Fruit fly (Drosophila melanogaster) whole organism, embryonic: ENCODE results near the gene CG43707.
A peak's percentile ranks its signal among the peaks of the same experiment; 100 is the strongest.

Experiments used
- Awh ChIP-seq: fragments of 200-800 bp; sonication (Bioruptor generic); IDR thresholded peaks from 2 replicates; pipeline ENCODE4, ENCODE4 v1.3.6; 2022; ENCODE audit warnings: missing biosample characterization, missing genetic modification characterization
- Bteb2 ChIP-seq: fragments of 200-800 bp; sonication (Bioruptor generic); optimal IDR thresholded peaks from 2 replicates; lab custom pipeline; 2016; ENCODE audit warnings: missing biosample characterization, missing genetic modification characterization
- CG11560 ChIP-seq: fragments of 200-800 bp; sonication (Bioruptor generic); IDR thresholded peaks from 3 replicates; pipeline ENCODE4 v1.3.6; 2022; ENCODE audit warnings: missing biosample characterization, missing genetic modification characterization
- CG14050 ChIP-seq: fragments of 200-800 bp; sonication (Bioruptor generic); IDR thresholded peaks from 3 replicates; pipeline ENCODE4 v1.3.6; 2022; ENCODE audit warnings: missing biosample characterization, missing genetic modification characterization
- CG14667 ChIP-seq: fragments of 200-800 bp; sonication (Bioruptor generic); IDR thresholded peaks from 2 replicates; pipeline ENCODE4 v1.3.6; 2022; ENCODE audit warnings: missing biosample characterization, missing genetic modification characterization
- CG14965 ChIP-seq: fragments of 200-800 bp; sonication (Bioruptor generic); optimal IDR thresholded peaks from 2 replicates; lab custom pipeline; 2016; ENCODE audit warnings: missing biosample characterization, missing genetic modification characterization, borderline replicate concordance
- CG15269 ChIP-seq: fragments of 200-800 bp; sonication (Bioruptor generic); optimal IDR thresholded peaks from 2 replicates; lab custom pipeline; 2018; ENCODE audit warnings: missing biosample characterization, mild to moderate bottlenecking, missing genetic modification characterization, moderate library complexity
- CG1602 ChIP-seq: fragments of 200-800 bp; sonication (Bioruptor generic); optimal IDR thresholded peaks from 3 replicates; lab custom pipeline; 2016; ENCODE audit warnings: missing biosample characterization, missing genetic modification characterization
- CG17328 ChIP-seq: fragments of 200-800 bp; sonication (Bioruptor generic); IDR thresholded peaks from 2 replicates; pipeline ENCODE4 v1.3.6; 2022; ENCODE audit warnings: missing biosample characterization, missing genetic modification characterization
- CG17361 ChIP-seq: fragments of 200-800 bp; sonication (Bioruptor generic); IDR thresholded peaks from 3 replicates; pipeline ENCODE4 v1.3.6; 2022; ENCODE audit warnings: missing biosample characterization, missing genetic modification characterization
- CG2202 ChIP-seq: fragments of 200-800 bp; sonication (Bioruptor generic); optimal IDR thresholded peaks from 2 replicates; lab custom pipeline; 2018; ENCODE audit warnings: missing biosample characterization, mild to moderate bottlenecking, missing genetic modification characterization
- CG30020 ChIP-seq: fragments of 200-800 bp; optimal IDR thresholded peaks from 2 replicates; lab custom pipeline; 2019; ENCODE audit warnings: missing biosample characterization, mild to moderate bottlenecking, missing genetic modification characterization, moderate library complexity
- CG30431 ChIP-seq: fragments of 200-800 bp; sonication (Bioruptor generic); optimal IDR thresholded peaks from 2 replicates; lab custom pipeline; 2017; ENCODE audit warnings: missing biosample characterization, missing genetic modification characterization
- CG31365 ChIP-seq: fragments of 200-800 bp; sonication (Bioruptor generic); optimal IDR thresholded peaks from 2 replicates; lab custom pipeline; 2018; ENCODE audit warnings: missing biosample characterization, mild to moderate bottlenecking, missing genetic modification characterization
- CG34224 ChIP-seq: fragments of 200-800 bp; sonication (Bioruptor generic); IDR thresholded peaks from 3 replicates; pipeline ENCODE4 v1.3.6; 2022; ENCODE audit warnings: missing biosample characterization, missing genetic modification characterization; ENCODE audit not compliant: partially characterized antibody
- CG3995 ChIP-seq: fragments of 200-800 bp; sonication (Bioruptor generic); optimal IDR thresholded peaks from 3 replicates; lab custom pipeline; 2016; ENCODE audit warnings: missing biosample characterization, missing genetic modification characterization
- CG4820 ChIP-seq: fragments of 200-800 bp; sonication (Bioruptor generic); optimal IDR thresholded peaks from 3 replicates; lab custom pipeline; 2016; ENCODE audit warnings: missing biosample characterization, missing genetic modification characterization
- CG6765 ChIP-seq: fragments of 200-800 bp; sonication (Bioruptor generic); optimal IDR thresholded peaks from 3 replicates; lab custom pipeline; 2017; ENCODE audit warnings: missing biosample characterization, mild to moderate bottlenecking, missing genetic modification characterization
- CG7928 ChIP-seq: fragments of 200-800 bp; sonication (Bioruptor generic); optimal IDR thresholded peaks from 2 replicates; lab custom pipeline; 2017; ENCODE audit warnings: missing biosample characterization, mild to moderate bottlenecking, missing genetic modification characterization
- CG8281 ChIP-seq: fragments of 200-800 bp; sonication (Bioruptor generic); optimal IDR thresholded peaks from 2 replicates; lab custom pipeline; 2018; ENCODE audit warnings: missing biosample characterization, mild to moderate bottlenecking, missing genetic modification characterization, moderate library complexity
- CG8765 ChIP-seq: fragments of 200-800 bp; sonication (Bioruptor generic); IDR thresholded peaks from 2 replicates; pipeline ENCODE4 v1.3.6; 2022; ENCODE audit warnings: missing biosample characterization, missing genetic modification characterization
- CG9609 ChIP-seq: fragments of 200-800 bp; sonication (Bioruptor generic); optimal IDR thresholded peaks from 3 replicates; lab custom pipeline; 2016; ENCODE audit warnings: missing biosample characterization, missing genetic modification characterization
- CrebB ChIP-seq: fragments of 200-800 bp; sonication (Bioruptor generic); optimal IDR thresholded peaks from 3 replicates; lab custom pipeline; 2018; ENCODE audit warnings: missing biosample characterization, mild to moderate bottlenecking, missing genetic modification characterization
- D19A ChIP-seq: fragments of 200-800 bp; optimal IDR thresholded peaks from 3 replicates; lab custom pipeline; 2019; ENCODE audit warnings: missing biosample characterization, mild to moderate bottlenecking, missing genetic modification characterization, moderate library complexity
- Dad ChIP-seq: fragments of 200-800 bp; sonication (Bioruptor generic); optimal IDR thresholded peaks from 3 replicates; lab custom pipeline; 2016; ENCODE audit warnings: missing biosample characterization, missing genetic modification characterization
- Doc2 ChIP-seq: fragments of 200-800 bp; sonication (Bioruptor generic); IDR thresholded peaks from 2 replicates; pipeline ENCODE4 v1.3.6; 2022; ENCODE audit warnings: missing biosample characterization, missing genetic modification characterization
- Dref ChIP-seq: fragments of 200-800 bp; sonication (Bioruptor generic); IDR thresholded peaks from 2 replicates; pipeline ENCODE4 v1.3.6; 2022; ENCODE audit warnings: missing biosample characterization, missing genetic modification characterization
- Gsc ChIP-seq: fragments of 200-800 bp; sonication (Bioruptor generic); IDR thresholded peaks from 2 replicates; pipeline ENCODE4 v1.3.6; 2022; ENCODE audit warnings: missing biosample characterization, missing genetic modification characterization
- HLH4C ChIP-seq: fragments of 200-800 bp; sonication (Bioruptor generic); IDR thresholded peaks from 3 replicates; pipeline ENCODE4 v1.3.6; 2022; ENCODE audit warnings: missing biosample characterization, missing genetic modification characterization; ENCODE audit not compliant: partially characterized antibody
- Hey ChIP-seq: fragments of 200-800 bp; sonication (Bioruptor generic); optimal IDR thresholded peaks from 3 replicates; lab custom pipeline; 2018; ENCODE audit warnings: missing biosample characterization, mild to moderate bottlenecking, missing genetic modification characterization
- Jarid2 ChIP-seq: fragments of 200-800 bp; sonication (Bioruptor generic); optimal IDR thresholded peaks from 3 replicates; lab custom pipeline; 2017; ENCODE audit warnings: mild to moderate bottlenecking, missing biosample characterization, missing genetic modification reagents, missing genetic modification characterization
- NfI ChIP-seq: fragments of 200-800 bp; sonication (Bioruptor generic); optimal IDR thresholded peaks from 3 replicates; lab custom pipeline; 2018; ENCODE audit warnings: missing biosample characterization, mild to moderate bottlenecking, missing genetic modification characterization, moderate library complexity
- PHDP ChIP-seq: fragments of 200-800 bp; sonication (Bioruptor generic); optimal IDR thresholded peaks from 3 replicates; lab custom pipeline; 2018; ENCODE audit warnings: missing biosample characterization, mild to moderate bottlenecking, missing genetic modification characterization, moderate library complexity
- Rfx ChIP-seq: fragments of 200-800 bp; sonication (Bioruptor generic); IDR thresholded peaks from 2 replicates; pipeline ENCODE4 v1.3.6; 2022; ENCODE audit warnings: missing biosample characterization, missing genetic modification characterization
- Ssrp ChIP-seq: fragments of 200-800 bp; sonication (Bioruptor generic); optimal IDR thresholded peaks from 2 replicates; lab custom pipeline; 2018; ENCODE audit warnings: missing biosample characterization, mild to moderate bottlenecking, missing genetic modification characterization, moderate library complexity
- ara ChIP-seq: fragments of 200-800 bp; sonication (Bioruptor generic); IDR thresholded peaks from 2 replicates; pipeline ENCODE4 v1.3.6; 2022; ENCODE audit warnings: missing biosample characterization, missing genetic modification characterization
- bsh ChIP-seq, 2 experiments: fragments of 200-800 bp; sonication (Bioruptor generic); optimal IDR thresholded peaks; 2 replicates each; lab custom pipeline; 2017 to 2018; ENCODE audit warnings: mild to moderate bottlenecking in 2 of 2, missing biosample characterization in 2 of 2, missing genetic modification characterization in 2 of 2, moderate library complexity in 1 of 2
- chn ChIP-seq: fragments of 200-800 bp; sonication (Bioruptor generic); optimal IDR thresholded peaks from 2 replicates; lab custom pipeline; 2016; ENCODE audit warnings: missing biosample characterization, missing genetic modification characterization
- croc ChIP-seq: fragments of 200-800 bp; sonication (Bioruptor generic); conservative IDR thresholded peaks from 3 replicates; pipeline ENCODE4 v1.3.6; 2022; ENCODE audit warnings: missing biosample characterization, missing genetic modification characterization
- dati ChIP-seq: fragments of 200-800 bp; sonication (Bioruptor generic); IDR thresholded peaks from 2 replicates; pipeline ENCODE4 v1.3.6; 2022; ENCODE audit warnings: missing biosample characterization, missing genetic modification characterization
- ewg ChIP-seq: fragments of 200-800 bp; sonication (Bioruptor generic); optimal IDR thresholded peaks from 3 replicates; lab custom pipeline; 2017; ENCODE audit warnings: mild to moderate bottlenecking, missing biosample characterization, missing genetic modification reagents, missing genetic modification characterization
- grau ChIP-seq: fragments of 200-800 bp; optimal IDR thresholded peaks from 3 replicates; lab custom pipeline; 2019; ENCODE audit warnings: missing biosample characterization, mild to moderate bottlenecking, missing genetic modification characterization, moderate library complexity
- insv ChIP-seq, 2 experiments: fragments of 200-800 bp; sonication (Bioruptor generic); optimal IDR thresholded peaks; 3 replicates each; lab custom pipeline; 2016 to 2018; ENCODE audit warnings: missing biosample characterization in 2 of 2, missing genetic modification characterization in 2 of 2
- nerfin-1 ChIP-seq: fragments of 200-800 bp; sonication (Bioruptor generic); optimal IDR thresholded peaks from 3 replicates; lab custom pipeline; 2019; ENCODE audit warnings: missing biosample characterization, mild to moderate bottlenecking, missing genetic modification characterization, moderate library complexity
- org-1 ChIP-seq: fragments of 200-800 bp; sonication (Bioruptor generic); optimal IDR thresholded peaks from 2 replicates; lab custom pipeline; 2017; ENCODE audit warnings: missing biosample characterization, missing genetic modification characterization
- pfk ChIP-seq: fragments of 200-800 bp; sonication (Bioruptor generic); optimal IDR thresholded peaks from 2 replicates; lab custom pipeline; 2018; ENCODE audit warnings: missing biosample characterization, mild to moderate bottlenecking, missing genetic modification characterization, moderate library complexity
- pita ChIP-seq: fragments of 200-800 bp; sonication (Bioruptor generic); optimal IDR thresholded peaks from 2 replicates; lab custom pipeline; 2017; ENCODE audit warnings: missing biosample characterization, mild to moderate bottlenecking, missing genetic modification characterization
- shn ChIP-seq: fragments of 200-800 bp; sonication (Bioruptor generic); optimal IDR thresholded peaks from 3 replicates; lab custom pipeline; 2016; ENCODE audit warnings: missing biosample characterization, missing genetic modification characterization
- ssp ChIP-seq: fragments of 200-800 bp; sonication (Bioruptor generic); IDR thresholded peaks from 2 replicates; pipeline ENCODE4 v1.3.6; 2022; ENCODE audit warnings: missing biosample characterization, missing genetic modification characterization
- tio ChIP-seq: fragments of 200-800 bp; sonication (Bioruptor generic); optimal IDR thresholded peaks from 2 replicates; lab custom pipeline; 2017; ENCODE audit warnings: missing biosample characterization, missing genetic modification characterization, inconsistent platforms
- tx ChIP-seq: fragments of 200-800 bp; sonication (Bioruptor generic); optimal IDR thresholded peaks from 2 replicates; lab custom pipeline; 2016; ENCODE audit warnings: missing biosample characterization, missing genetic modification characterization

Gene CG43707

dm6 chr2L:3813255-3813875 lies 56.3 kb downstream of the CG43707 start, which contains the start of gene CG3407 (continued):
- TF ChIP-seq CG14965 = no peak
- peak; percentile 59 for TF ChIP-seq shn (GFP tag; lab: Kevin White, UChicago)
- TF ChIP-seq CG7928 (GFP tag; lab: Kevin White, UChicago) = no peak
- no peak for TF ChIP-seq dati (GFP tag; lab: Robert Waterston, UW)
- TF ChIP-seq CG17328 (GFP tag; lab: Robert Waterston, UW) = no peak
- TF ChIP-seq Bteb2 (GFP tag; lab: Kevin White, UChicago) = peak; percentile 28
- TF ChIP-seq Doc2 (GFP tag; lab: Robert Waterston, UW) = no peak
- TF ChIP-seq HLH4C = peak; percentile 63
- TF ChIP-seq CG9609 (GFP tag; lab: Kevin White, UChicago) = peak; percentile 49
- no peak for TF ChIP-seq CrebB (tag; lab: Kevin White, UChicago)
- no peak for TF ChIP-seq Jarid2 (GFP tag; lab: Kevin White, UChicago)
- peak; percentile 71 for TF ChIP-seq NfI (GFP tag; lab: Kevin White, UChicago)
- TF ChIP-seq D19A (tag; lab: Kevin White, UChicago) = no peak
- TF ChIP-seq org-1 (GFP tag; lab: Kevin White, UChicago) = no peak
- TF ChIP-seq Awh = no peak
- no peak; the same call in 2 of the 3 replicates for TF ChIP-seq CG11560 (tag; lab: Robert Waterston, UW)
- TF ChIP-seq pita = no peak
- TF ChIP-seq PHDP = no peak
- TF ChIP-seq chn (GFP tag; lab: Kevin White, UChicago) = peak; percentile 57
- peak; percentile 23 for TF ChIP-seq grau (tag; lab: Kevin White, UChicago)
- TF ChIP-seq CG30431 = peak; percentile 4
- no peak for TF ChIP-seq Hey (tag; lab: Kevin White, UChicago)
- TF ChIP-seq CG15269 (tag; lab: Kevin White, UChicago) = no peak
- no peak for TF ChIP-seq CG14050
- TF ChIP-seq ssp (GFP tag; lab: Robert Waterston, UW) = peak; percentile 34
- no peak for TF ChIP-seq CG8281
- no peak for TF ChIP-seq tio (GFP tag; lab: Kevin White, UChicago)
- no peak for TF ChIP-seq ara
- TF ChIP-seq pfk (GFP tag; lab: Kevin White, UChicago) = no peak
- TF ChIP-seq bsh (GFP tag; optimal IDR thresholded peaks at IDR 0.05; lab: Kevin White, UChicago) = peak in 1 of 2 experiments; percentile 24
- no peak for TF ChIP-seq CG2202 (tag; lab: Kevin White, UChicago)
- TF ChIP-seq CG30020 (tag; lab: Kevin White, UChicago) = no peak
- no peak; the same call in 1 of the 3 replicates for TF ChIP-seq croc (GFP tag; lab: Robert Waterston, UW)
- peak; percentile 8 for TF ChIP-seq CG1602
- no peak for TF ChIP-seq CG17361
- no peak for TF ChIP-seq Ssrp
- no peak for TF ChIP-seq nerfin-1
- peak; percentile 20 for TF ChIP-seq tx
- TF ChIP-seq CG34224 (GFP tag; lab: Robert Waterston, UW) = peak; percentile 80
- peak; percentile 99 for TF ChIP-seq CG31365 (tag; lab: Kevin White, UChicago)
- TF ChIP-seq ewg = peak; percentile 39
- peak; percentile 7 for TF ChIP-seq CG4820 (GFP tag; lab: Kevin White, UChicago)
- TF ChIP-seq insv (GFP tag; optimal IDR thresholded peaks at IDR 0.05; lab: Kevin White, UChicago) = no peak
- peak; percentile 80 for TF ChIP-seq Rfx
- no peak for TF ChIP-seq Gsc (GFP tag; lab: Robert Waterston, UW)
- no peak for TF ChIP-seq CG8765 (GFP tag; lab: Robert Waterston, UW)
- TF ChIP-seq CG3995 (GFP tag; lab: Kevin White, UChicago) = peak; percentile 16
- no peak for TF ChIP-seq CG14667 (GFP tag; lab: Robert Waterston, UW)
- TF ChIP-seq Dref (GFP tag; lab: Robert Waterston, UW) = peak; percentile 98
- no peak for TF ChIP-seq Dad (GFP tag; lab: Kevin White, UChicago)
- no peak for TF ChIP-seq CG6765 (GFP tag; lab: Kevin White, UChicago)
